Fruit fly (Drosophila melanogaster) whole organism, embryonic: Measurements from ENCODE around the gene p24-1.

ENCODE experiments used
- BEAF-32 ChIP-seq: fragments of 200-800 bp; sonication (Bioruptor generic); optimal IDR thresholded peaks from 3 replicates; lab custom pipeline; 2017; ENCODE audit warnings: missing biosample characterization, missing genetic modification characterization, mild to moderate bottlenecking, moderate library complexity, missing genetic modification reagents
- CG10267 ChIP-seq: fragments of 200-800 bp; sonication (Bioruptor generic); optimal IDR thresholded peaks from 2 replicates; lab custom pipeline; 2018; ENCODE audit warnings: missing biosample characterization, mild to moderate bottlenecking, missing genetic modification characterization, moderate library complexity
- CG10321 ChIP-seq: fragments of 200-800 bp; sonication (Bioruptor generic); IDR thresholded peaks from 2 replicates; pipeline ENCODE4 v1.3.6; 2022; ENCODE audit warnings: missing biosample characterization, missing genetic modification characterization
- CG10959 ChIP-seq: fragments of 200-800 bp; sonication (Bioruptor generic); IDR thresholded peaks from 2 replicates; pipeline ENCODE4 v1.3.6; 2022; ENCODE audit warnings: missing biosample characterization, missing genetic modification characterization
- CG12155 ChIP-seq: fragments of 200-800 bp; sonication (Bioruptor generic); optimal IDR thresholded peaks from 3 replicates; lab custom pipeline; 2016; ENCODE audit warnings: missing biosample characterization, missing genetic modification characterization
- CG12299 ChIP-seq: fragments of 200-800 bp; sonication (Bioruptor generic); optimal IDR thresholded peaks from 2 replicates; lab custom pipeline; 2018; ENCODE audit warnings: missing biosample characterization, mild to moderate bottlenecking, missing genetic modification characterization
- CG13287 ChIP-seq: fragments of 200-800 bp; sonication (Bioruptor generic); IDR thresholded peaks from 2 replicates; pipeline ENCODE4 v1.3.6; 2022; ENCODE audit warnings: missing biosample characterization, missing genetic modification characterization; ENCODE audit not compliant: partially characterized antibody
- CG13894 ChIP-seq: fragments of 200-800 bp; sonication (Bioruptor generic); optimal IDR thresholded peaks from 3 replicates; lab custom pipeline; 2018; ENCODE audit warnings: missing biosample characterization, mild to moderate bottlenecking, missing genetic modification characterization, moderate library complexity
- CG14860 ChIP-seq: fragments of 200-800 bp; sonication (Bioruptor generic); IDR thresholded peaks from 3 replicates; pipeline ENCODE4 v1.3.6; 2022; ENCODE audit warnings: missing biosample characterization, missing genetic modification characterization; ENCODE audit not compliant: partially characterized antibody
- CG2116 ChIP-seq: fragments of 200-800 bp; sonication (Bioruptor generic); optimal IDR thresholded peaks from 3 replicates; lab custom pipeline; 2018; ENCODE audit warnings: missing biosample characterization, mild to moderate bottlenecking, missing genetic modification characterization
- CG2120 ChIP-seq: fragments of 200-800 bp; sonication (Bioruptor generic); optimal IDR thresholded peaks from 3 replicates; lab custom pipeline; 2016; ENCODE audit warnings: missing biosample characterization, missing genetic modification characterization
- CG34224 ChIP-seq: fragments of 200-800 bp; sonication (Bioruptor generic); IDR thresholded peaks from 3 replicates; pipeline ENCODE4 v1.3.6; 2022; ENCODE audit warnings: missing biosample characterization, missing genetic modification characterization; ENCODE audit not compliant: partially characterized antibody
- CG3847 ChIP-seq: fragments of 200-800 bp; sonication (Bioruptor generic); IDR thresholded peaks from 2 replicates; pipeline ENCODE4 v1.3.6; 2022; ENCODE audit warnings: missing biosample characterization, missing genetic modification characterization
- CG42726 ChIP-seq: fragments of 200-800 bp; sonication (Bioruptor generic); IDR thresholded peaks from 2 replicates; pipeline ENCODE4 v1.3.6; 2022; ENCODE audit warnings: missing biosample characterization, missing genetic modification characterization; ENCODE audit not compliant: partially characterized antibody
- CG5180 ChIP-seq: fragments of 200-800 bp; sonication (Bioruptor generic); optimal IDR thresholded peaks from 3 replicates; lab custom pipeline; 2017; ENCODE audit warnings: missing biosample characterization, missing genetic modification characterization, mild to moderate bottlenecking, moderate library complexity, missing genetic modification reagents
- CG6791 ChIP-seq: fragments of 200-800 bp; sonication (Bioruptor generic); IDR thresholded peaks from 3 replicates; pipeline ENCODE4 v1.3.6; 2022; ENCODE audit warnings: missing biosample characterization, missing genetic modification characterization; ENCODE audit not compliant: partially characterized antibody
- CG8924 ChIP-seq: fragments of 200-800 bp; optimal IDR thresholded peaks from 3 replicates; lab custom pipeline; 2019; ENCODE audit warnings: missing biosample characterization, mild to moderate bottlenecking, missing genetic modification characterization, moderate library complexity
- CG9932 ChIP-seq: fragments of 200-800 bp; sonication (Bioruptor generic); IDR thresholded peaks from 2 replicates; pipeline ENCODE4 v1.3.6; 2022; ENCODE audit warnings: missing biosample characterization, missing genetic modification characterization
- Doc3 ChIP-seq: fragments of 200-800 bp; sonication (Bioruptor generic); IDR thresholded peaks from 3 replicates; pipeline ENCODE4 v1.3.6; 2022; ENCODE audit warnings: missing biosample characterization, missing genetic modification characterization; ENCODE audit not compliant: partially characterized antibody
- Dp ChIP-seq: fragments of 200-800 bp; sonication (Bioruptor generic); optimal IDR thresholded peaks from 2 replicates; lab custom pipeline; 2018; ENCODE audit warnings: missing biosample characterization, mild to moderate bottlenecking, missing genetic modification characterization, moderate library complexity
- Dref ChIP-seq: fragments of 200-800 bp; sonication (Bioruptor generic); IDR thresholded peaks from 2 replicates; pipeline ENCODE4 v1.3.6; 2022; ENCODE audit warnings: missing biosample characterization, missing genetic modification characterization
- Eip74EF ChIP-seq, 2 experiments: fragments of 200-800 bp in 1 of 2; fragments of >200 bp in 1 of 2; sonication (Bioruptor generic) in 1 of 2; optimal IDR thresholded peaks; 2 replicates each; lab custom pipeline; 2017 to 2019; ENCODE audit warnings: missing biosample characterization in 2 of 2, missing genetic modification characterization in 2 of 2, mild to moderate bottlenecking in 1 of 2, moderate library complexity in 1 of 2
- Fer3 ChIP-seq: fragments of 200-800 bp; sonication (Bioruptor generic); optimal IDR thresholded peaks from 2 replicates; lab custom pipeline; 2018; ENCODE audit warnings: missing biosample characterization, mild to moderate bottlenecking, missing genetic modification characterization, moderate library complexity
- MESR4 ChIP-seq: fragments of 200-800 bp; sonication (Bioruptor generic); optimal IDR thresholded peaks from 2 replicates; lab custom pipeline; 2018; ENCODE audit warnings: missing biosample characterization, mild to moderate bottlenecking, missing genetic modification characterization, moderate library complexity
- Opbp ChIP-seq: fragments of 200-800 bp; sonication (Bioruptor generic); IDR thresholded peaks from 3 replicates; pipeline ENCODE4 v1.3.6; 2022; ENCODE audit warnings: missing biosample characterization, missing genetic modification characterization; ENCODE audit not compliant: partially characterized antibody
- Rfx ChIP-seq: fragments of 200-800 bp; sonication (Bioruptor generic); IDR thresholded peaks from 2 replicates; pipeline ENCODE4 v1.3.6; 2022; ENCODE audit warnings: missing biosample characterization, missing genetic modification characterization
- Scr ChIP-seq: fragments of 200-800 bp; sonication (Bioruptor generic); IDR thresholded peaks from 2 replicates; pipeline ENCODE4 v1.3.6; 2022; ENCODE audit warnings: missing biosample characterization, missing genetic modification characterization; ENCODE audit not compliant: partially characterized antibody
- Sry-δ ChIP-seq: fragments of 200-800 bp; sonication (Bioruptor generic); optimal IDR thresholded peaks from 2 replicates; lab custom pipeline; 2016; ENCODE audit warnings: missing biosample characterization, missing genetic modification characterization
- ac ChIP-seq: fragments of 200-800 bp; sonication (Bioruptor generic); optimal IDR thresholded peaks from 3 replicates; lab custom pipeline; 2017; ENCODE audit warnings: missing biosample characterization, mild to moderate bottlenecking, missing genetic modification characterization
- amos ChIP-seq: fragments of 200-800 bp; sonication (Bioruptor generic); IDR thresholded peaks from 2 replicates; pipeline ENCODE4 v1.3.6; 2022; ENCODE audit warnings: missing biosample characterization, missing genetic modification characterization; ENCODE audit not compliant: partially characterized antibody
- chinmo ChIP-seq: fragments of 200-800 bp; sonication (Bioruptor generic); IDR thresholded peaks from 4 replicates; pipeline ENCODE4 v1.3.6; 2022; ENCODE audit warnings: missing biosample characterization, missing genetic modification characterization; ENCODE audit not compliant: partially characterized antibody
- dpn ChIP-seq, 2 experiments: fragments of 200-800 bp; sonication (Bioruptor generic); optimal IDR thresholded peaks; 3 replicates each; lab custom pipeline; 2016; ENCODE audit warnings: missing biosample characterization in 2 of 2, missing genetic modification characterization in 2 of 2
- klu ChIP-seq: fragments of 200-800 bp; sonication (Bioruptor generic); IDR thresholded peaks from 2 replicates; pipeline ENCODE4 v1.3.6; 2022; ENCODE audit warnings: missing biosample characterization, missing genetic modification characterization
- lab ChIP-seq: fragments of 200-800 bp; sonication (Bioruptor generic); optimal IDR thresholded peaks from 3 replicates; lab custom pipeline; 2017; ENCODE audit warnings: missing biosample characterization, missing genetic modification characterization, mild to moderate bottlenecking, moderate library complexity, missing genetic modification reagents
- lbe ChIP-seq: fragments of 200-800 bp; sonication (Bioruptor generic); optimal IDR thresholded peaks from 2 replicates; lab custom pipeline; 2016; ENCODE audit warnings: missing biosample characterization, mild to moderate bottlenecking, missing genetic modification characterization
- nerfin-1 ChIP-seq: fragments of 200-800 bp; sonication (Bioruptor generic); optimal IDR thresholded peaks from 3 replicates; lab custom pipeline; 2019; ENCODE audit warnings: missing biosample characterization, mild to moderate bottlenecking, missing genetic modification characterization, moderate library complexity
- oc ChIP-seq: fragments of 200-800 bp; sonication (Bioruptor generic); optimal IDR thresholded peaks from 2 replicates; lab custom pipeline; 2018; ENCODE audit warnings: missing biosample characterization, mild to moderate bottlenecking, missing genetic modification characterization, moderate library complexity
- row ChIP-seq: fragments of 200-800 bp; sonication (Bioruptor generic); IDR thresholded peaks from 3 replicates; pipeline ENCODE4 v1.3.6; 2022; ENCODE audit warnings: missing biosample characterization, missing genetic modification characterization
- slbo ChIP-seq: fragments of 200-800 bp; sonication (Bioruptor generic); IDR thresholded peaks from 2 replicates; pipeline ENCODE4 v1.3.6; 2022; ENCODE audit warnings: missing biosample characterization, missing genetic modification characterization
- sna ChIP-seq: fragments of 200-800 bp; sonication (Bioruptor generic); IDR thresholded peaks from 2 replicates; pipeline ENCODE4 v1.3.6; 2022; ENCODE audit warnings: missing biosample characterization, missing genetic modification characterization; ENCODE audit not compliant: partially characterized antibody
- sqz ChIP-seq: fragments of 200-800 bp; sonication (Bioruptor generic); optimal IDR thresholded peaks from 3 replicates; lab custom pipeline; 2018; ENCODE audit warnings: missing biosample characterization, mild to moderate bottlenecking, missing genetic modification characterization
- sug ChIP-seq: fragments of 200-800 bp; optimal IDR thresholded peaks from 2 replicates; lab custom pipeline; 2019; ENCODE audit warnings: missing biosample characterization, mild to moderate bottlenecking, missing genetic modification characterization, moderate library complexity
- unc-4 ChIP-seq: fragments of 200-800 bp; sonication (Bioruptor generic); IDR thresholded peaks from 2 replicates; pipeline ENCODE4 v1.3.6; 2022; ENCODE audit warnings: missing biosample characterization, missing genetic modification characterization; ENCODE audit not compliant: partially characterized antibody
- vnd ChIP-seq: fragments of 200-800 bp; sonication (Bioruptor generic); IDR thresholded peaks from 3 replicates; pipeline ENCODE4 v1.3.6; 2022; ENCODE audit warnings: missing biosample characterization, missing genetic modification characterization; ENCODE audit not compliant: partially characterized antibody
- zen2 ChIP-seq: fragments of 200-800 bp; sonication (Bioruptor generic); IDR thresholded peaks from 3 replicates; pipeline ENCODE4 v1.3.6; 2022; ENCODE audit warnings: missing biosample characterization, missing genetic modification characterization; ENCODE audit not compliant: partially characterized antibody

Gene p24-1

DNA sequence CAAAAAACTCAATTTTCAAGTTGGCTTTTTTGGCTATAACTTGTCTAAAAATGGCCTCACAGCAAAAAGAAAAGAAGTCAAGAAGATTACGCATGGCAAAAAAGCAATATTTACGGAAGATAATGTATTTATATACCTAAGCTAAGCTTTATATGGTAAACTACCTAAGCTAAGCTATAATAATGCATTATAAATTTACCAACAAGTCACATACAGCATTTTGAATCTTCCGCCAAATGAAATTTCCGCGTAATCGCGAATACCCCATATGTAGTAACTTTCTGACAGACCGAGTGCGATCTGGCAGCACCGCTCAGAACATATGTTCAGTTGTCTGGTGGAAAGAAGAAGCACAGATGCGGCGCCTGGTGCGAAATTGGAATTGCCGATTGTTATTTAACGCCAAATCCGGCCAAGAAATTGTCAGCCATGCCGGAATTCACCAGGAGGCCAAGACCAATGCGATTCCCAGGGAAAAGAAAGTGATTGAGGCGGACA lies 39.4 kb upstream of the p24-1 start, which contains the start of gene sicily (continued):
- TF ChIP-seq CG13287 (GFP tag; lab: Robert Waterston, UW), result peak; percentile 51
- peak; percentile 63; the same call in 2 of the 3 replicates for TF ChIP-seq row (GFP tag; lab: Robert Waterston, UW)
- TF ChIP-seq nerfin-1, result no peak
- no peak for TF ChIP-seq oc (tag; lab: Kevin White, UChicago)
- TF ChIP-seq unc-4 (GFP tag; lab: Robert Waterston, UW), result peak; percentile 38; the same call in 1 of the 2 replicates
- TF ChIP-seq CG12299 (tag; lab: Kevin White, UChicago), result no peak
- no peak for TF ChIP-seq CG8924

DNA sequence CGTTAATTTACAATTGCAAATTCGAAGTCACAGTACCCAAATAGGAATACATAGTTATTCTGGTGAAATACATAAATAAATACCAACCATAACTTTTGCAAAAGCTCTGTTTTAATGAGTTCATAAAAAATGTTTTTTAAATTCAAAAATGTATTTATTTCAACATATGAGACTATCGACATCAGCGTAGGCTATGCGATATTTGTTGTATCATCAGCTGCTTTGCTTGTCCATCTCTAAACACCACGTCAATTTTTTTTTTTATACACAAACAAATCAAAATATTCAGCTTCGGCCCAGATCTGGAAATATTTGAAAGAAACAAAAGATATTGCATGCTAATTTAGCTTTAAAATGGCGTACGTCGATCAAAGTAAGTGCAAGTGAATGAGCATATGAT lies 35.8 kb upstream of the p24-1 start, which contains the start of gene CG1840:
Gene CG1840, plus strand, starts transcription at position 211 of the 400 bp plus-strand sequence.
- no peak for TF ChIP-seq CG5180
- peak; percentile 37 for TF ChIP-seq CG2120
- TF ChIP-seq CG9932 (GFP tag; lab: Robert Waterston, UW), result peak; percentile 57
- peak; percentile 51; the same call in 1 of the 2 replicates for TF ChIP-seq sna (GFP tag; lab: Robert Waterston, UW)
- no peak for TF ChIP-seq ac (GFP tag; lab: Kevin White, UChicago)
- no peak for TF ChIP-seq klu (GFP tag; lab: Robert Waterston, UW)
- peak; percentile 50; the same call in 1 of the 2 replicates for TF ChIP-seq Rfx (GFP tag; lab: Robert Waterston, UW)
- TF ChIP-seq Eip74EF (GFP tag; optimal IDR thresholded peaks at IDR 0.05; lab: Kevin White, UChicago), result no peak
- TF ChIP-seq Sry-δ (GFP tag; lab: Kevin White, UChicago), result peak; percentile 87
- peak; percentile 57 for TF ChIP-seq slbo (GFP tag; lab: Robert Waterston, UW)
- peak; percentile 55; the same call in 2 of the 3 replicates for TF ChIP-seq CG14860
- peak; percentile 8 for TF ChIP-seq sug
- peak in 1 of 2 experiments; percentile 9 for TF ChIP-seq dpn (GFP tag; optimal IDR thresholded peaks at IDR 0.05; lab: Kevin White, UChicago)
- peak; percentile 81 for TF ChIP-seq Scr (GFP tag; lab: Robert Waterston, UW)
- TF ChIP-seq chinmo, result 0 out of 4 replicates have a peak, but pooled peaks have one; percentile 29
- peak; percentile 77 for TF ChIP-seq Doc3 (GFP tag; lab: Robert Waterston, UW)
- peak; percentile 13 for TF ChIP-seq Fer3 (tag; lab: Kevin White, UChicago)
- peak; percentile 78 for TF ChIP-seq CG34224
- peak; percentile 77 for TF ChIP-seq CG6791 (GFP tag; lab: Robert Waterston, UW)
- TF ChIP-seq Dp (GFP tag; lab: Kevin White, UChicago), result peak; percentile 14
- peak; percentile 70 for TF ChIP-seq vnd
- peak; percentile 44 for TF ChIP-seq CG10267 (tag; lab: Kevin White, UChicago)
- peak; percentile 72 for TF ChIP-seq Opbp (GFP tag; lab: Robert Waterston, UW)
- 0 out of 2 replicates have a peak, but pooled peaks have one; percentile 40 for TF ChIP-seq CG42726
- peak; percentile 67; the same call in 1 of the 3 replicates for TF ChIP-seq zen2 (GFP tag; lab: Robert Waterston, UW)
- TF ChIP-seq CG3847 (GFP tag; lab: Robert Waterston, UW), result peak; percentile 31; the same call in 1 of the 2 replicates
- TF ChIP-seq CG13894 (tag; lab: Kevin White, UChicago), result peak; percentile 28
- no peak for TF ChIP-seq CG10959 (GFP tag; lab: Robert Waterston, UW)
- TF ChIP-seq lbe, result peak; percentile 4
- peak; percentile 90 for TF ChIP-seq sqz (GFP tag; lab: Kevin White, UChicago)
- peak; percentile 80 for TF ChIP-seq amos (GFP tag; lab: Robert Waterston, UW)
- no peak for TF ChIP-seq CG12155 (GFP tag; lab: Kevin White, UChicago)
- no peak for TF ChIP-seq lab
- TF ChIP-seq CG10321 (GFP tag; lab: Robert Waterston, UW), result no peak
- peak; percentile 76 for TF ChIP-seq BEAF-32 (GFP tag; lab: Kevin White, UChicago)
- TF ChIP-seq Dref (GFP tag; lab: Robert Waterston, UW), result peak; percentile 48
- peak; percentile 1 for TF ChIP-seq CG2116 (GFP tag; lab: Kevin White, UChicago)
- TF ChIP-seq MESR4 (GFP tag; lab: Kevin White, UChicago), result peak; percentile 67
